Worm (Caenorhabditis elegans): ENCODE measurements around the gene D1005.10.

Gene D1005.10

ce11 chrX:1503698-1504501 lies 17.9 kb upstream of the D1005.10 start:
- TF ChIP-seq dao-5 (tag; optimal IDR thresholded peaks at IDR 0.05) (no peak), him-1 (tag; optimal IDR thresholded peaks at IDR 0.05) (no peak), W03F9.2 (tag; optimal IDR thresholded peaks at IDR 0.05) (no peak)

- no peak for TF ChIP-seq him-1 (tag; optimal IDR thresholded peaks at IDR 0.05)
- TF ChIP-seq dao-5 (tag; optimal IDR thresholded peaks at IDR 0.05) = no peak
Measured at ce11 chrX:1502914-1503313, 16.9 kb upstream of the D1005.10 start.

- TF ChIP-seq W03F9.2 (tag; optimal IDR thresholded peaks at IDR 0.05) (no peak), dao-5 (tag; optimal IDR thresholded peaks at IDR 0.05) (no peak), him-1 (tag; optimal IDR thresholded peaks at IDR 0.05) (no peak)
Measured at ce11 chrX:1502490-1502889, 16.5 kb upstream of the D1005.10 start, which contains the start of gene F09E10.1. Gene F09E10.1, plus strand, starts transcription at chrX:1502790.

ce11 chrX:1501752-1502151 lies 15.8 kb upstream of the D1005.10 start, which contains the start of gene F09E10.7:
Gene F09E10.7, minus strand, starts transcription at chrX:1501852.
- TF ChIP-seq dao-5 (tag; optimal IDR thresholded peaks at IDR 0.05) (no peak), him-1 (tag; optimal IDR thresholded peaks at IDR 0.05) (no peak), W03F9.2 (tag; optimal IDR thresholded peaks at IDR 0.05) (no peak)

ce11 chrX:1499499-1499898 lies 13.5 kb upstream of the D1005.10 start:
- TF ChIP-seq W03F9.2 (tag; optimal IDR thresholded peaks at IDR 0.05) (no peak), dao-5 (tag; optimal IDR thresholded peaks at IDR 0.05) (no peak), him-1 (tag; optimal IDR thresholded peaks at IDR 0.05) (no peak)

- TF ChIP-seq him-1 (tag; optimal IDR thresholded peaks at IDR 0.05) (no peak), W03F9.2 (tag; optimal IDR thresholded peaks at IDR 0.05) (no peak), dao-5 (tag; optimal IDR thresholded peaks at IDR 0.05) (no peak)
Measured at ce11 chrX:1497581-1497980, 11.6 kb upstream of the D1005.10 start, which contains the start of gene F09E10.6. Gene F09E10.6, minus strand, starts transcription at chrX:1497681.

ce11 chrX:1495980-1496379 lies 10.0 kb upstream of the D1005.10 start:
- TF ChIP-seq W03F9.2 (tag; optimal IDR thresholded peaks at IDR 0.05) (no peak), him-1 (tag; optimal IDR thresholded peaks at IDR 0.05) (no peak), dao-5 (tag; optimal IDR thresholded peaks at IDR 0.05) (no peak)

- TF ChIP-seq him-1 (tag; optimal IDR thresholded peaks at IDR 0.05) = no peak
- TF ChIP-seq dao-5 (tag; optimal IDR thresholded peaks at IDR 0.05) = no peak
- no peak for TF ChIP-seq W03F9.2 (tag; optimal IDR thresholded peaks at IDR 0.05)
Measured at ce11 chrX:1494256-1494655, 8.3 kb upstream of the D1005.10 start, which contains the start of gene F09E10.5. Gene F09E10.5, minus strand, starts transcription at chrX:1494356.

- TF ChIP-seq him-1 (tag; optimal IDR thresholded peaks at IDR 0.05) = no peak
Measured at ce11 chrX:1492174-1492573, 6.2 kb upstream of the D1005.10 start.

- no peak for TF ChIP-seq W03F9.2 (tag; optimal IDR thresholded peaks at IDR 0.05)
- TF ChIP-seq him-1 (tag; optimal IDR thresholded peaks at IDR 0.05) = no peak
- no peak for TF ChIP-seq dao-5 (tag; optimal IDR thresholded peaks at IDR 0.05)
Measured at ce11 chrX:1491036-1491435, 5.1 kb upstream of the D1005.10 start.

- TF ChIP-seq W03F9.2 (tag; optimal IDR thresholded peaks at IDR 0.05) (no peak), him-1 (tag; optimal IDR thresholded peaks at IDR 0.05) (no peak)
Measured at ce11 chrX:1489574-1489973, 3.6 kb upstream of the D1005.10 start.

ce11 chrX:1488775-1489174 lies 2.8 kb upstream of the D1005.10 start:
- TF ChIP-seq dao-5 (tag; optimal IDR thresholded peaks at IDR 0.05) = no peak
- no peak for TF ChIP-seq W03F9.2 (tag; optimal IDR thresholded peaks at IDR 0.05)
- TF ChIP-seq him-1 (tag; optimal IDR thresholded peaks at IDR 0.05) = no peak

ce11 chrX:1487096-1487495 lies 1.1 kb upstream of the D1005.10 start:
- TF ChIP-seq dao-5 (tag; optimal IDR thresholded peaks at IDR 0.05) (no peak), him-1 (tag; optimal IDR thresholded peaks at IDR 0.05) (no peak), W03F9.2 (tag; optimal IDR thresholded peaks at IDR 0.05) (no peak)

- TF ChIP-seq dao-5 (tag; optimal IDR thresholded peaks at IDR 0.05) (no peak), him-1 (tag; optimal IDR thresholded peaks at IDR 0.05) (no peak), W03F9.2 (tag; optimal IDR thresholded peaks at IDR 0.05) (no peak)
Measured at ce11 chrX:1485718-1486117, 267 bp downstream of the D1005.10 start, which contains the start of gene D1005.4. Gene D1005.4, minus strand, starts transcription at chrX:1485818.

- TF ChIP-seq W03F9.2 (tag; optimal IDR thresholded peaks at IDR 0.05) (no peak), dao-5 (tag; optimal IDR thresholded peaks at IDR 0.05) (no peak), him-1 (tag; optimal IDR thresholded peaks at IDR 0.05) (no peak)
Measured at ce11 chrX:1483229-1483628, 2.8 kb downstream of the D1005.10 start.

Data from whole organism, L4/young adult.